Worm (Caenorhabditis elegans): Measurements from ENCODE around the gene F49E12.8.
A peak's percentile ranks its signal among the peaks of the same experiment; 100 is the strongest.

F49E12.8 gene

ce11 chrII:8405303-8405702 lies 11.2 kb upstream of the F49E12.8 start, which contains the start of gene ubc-24:
TSS of gene ubc-24 (plus strand) at chrII:8405603.
- TF ChIP-seq lin-13 (tag; optimal IDR thresholded peaks at IDR 0.05) (no peak), lsy-2 (tag; optimal IDR thresholded peaks at IDR 0.05) (no peak), blmp-1 (tag; optimal IDR thresholded peaks at IDR 0.05) (no peak), nhr-237 (tag; optimal IDR thresholded peaks at IDR 0.05) (no peak), sptf-1 (tag; optimal IDR thresholded peaks at IDR 0.05) (no peak), zip-8 (tag; optimal IDR thresholded peaks at IDR 0.05) (no peak), unc-120 (tag; optimal IDR thresholded peaks at IDR 0.05; ENCODE audit: poor library complexity, severe bottlenecking) (no peak), unc-39 (tag; optimal IDR thresholded peaks at IDR 0.05) (no peak), nhr-12 (tag; optimal IDR thresholded peaks at IDR 0.05) (no peak), M03D4.4 (tag; optimal IDR thresholded peaks at IDR 0.05) (no peak), drap-1 (GFP tag; optimal IDR thresholded peaks at IDR 0.05) (no peak), snpc-4 (tag; optimal IDR thresholded peaks at IDR 0.05) (no peak), elt-3 (tag; optimal IDR thresholded peaks at IDR 0.05) (no peak), mab-5 (tag; optimal IDR thresholded peaks at IDR 0.05) (no peak), cnd-1 (tag; optimal IDR thresholded peaks at IDR 0.05) (no peak), flh-1 (GFP tag; optimal IDR thresholded peaks at IDR 0.05) (no peak)

ce11 chrII:8404748-8405147 lies 10.6 kb upstream of the F49E12.8 start, which contains the start of gene skpo-1:
TSS of gene skpo-1 (minus strand) at chrII:8404848.
- TF ChIP-seq snpc-4 (tag; optimal IDR thresholded peaks at IDR 0.05) (no peak), nhr-237 (tag; optimal IDR thresholded peaks at IDR 0.05) (no peak), ceh-43 (GFP tag; optimal IDR thresholded peaks at IDR 0.05) (no peak), unc-39 (tag; optimal IDR thresholded peaks at IDR 0.05) (no peak), bed-3 (GFP tag; optimal IDR thresholded peaks at IDR 0.05) (no peak), mep-1 (tag; optimal IDR thresholded peaks at IDR 0.05) (no peak), ces-1 (GFP tag; optimal IDR thresholded peaks at IDR 0.05) (no peak), tbx-8 (GFP tag; optimal IDR thresholded peaks at IDR 0.05) (no peak), cnd-1 (tag; optimal IDR thresholded peaks at IDR 0.05) (no peak), sptf-1 (tag; optimal IDR thresholded peaks at IDR 0.05) (no peak), hlh-1 (tag; optimal IDR thresholded peaks at IDR 0.05) (no peak), mls-2 (tag; optimal IDR thresholded peaks at IDR 0.05) (no peak)

- TF ChIP-seq nhr-76 (tag; optimal IDR thresholded peaks at IDR 0.05) (no peak), lin-13 (tag; optimal IDR thresholded peaks at IDR 0.05) (no peak), pha-4 (tag; optimal IDR thresholded peaks at IDR 0.05) (no peak), zip-8 (tag; optimal IDR thresholded peaks at IDR 0.05) (peak; percentile 70), nhr-12 (tag; optimal IDR thresholded peaks at IDR 0.05) (no peak), lsy-2 (tag; optimal IDR thresholded peaks at IDR 0.05) (no peak), flh-1 (GFP tag; optimal IDR thresholded peaks at IDR 0.05) (no peak), ham-2 (GFP tag; optimal IDR thresholded peaks at IDR 0.05) (no peak), unc-120 (tag; optimal IDR thresholded peaks at IDR 0.05; ENCODE audit: poor library complexity, severe bottlenecking) (no peak), M03D4.4 (tag; optimal IDR thresholded peaks at IDR 0.05) (no peak), unc-39 (tag; optimal IDR thresholded peaks at IDR 0.05) (no peak), unc-62 (GFP tag; optimal IDR thresholded peaks at IDR 0.05) (peak; percentile 40), tbx-8 (GFP tag; optimal IDR thresholded peaks at IDR 0.05) (no peak), elt-1 (tag; optimal IDR thresholded peaks at IDR 0.05; ENCODE audit: borderline replicate concordance, insufficient read depth) (no peak), ceh-43 (GFP tag; optimal IDR thresholded peaks at IDR 0.05) (no peak)
These were observed 5.9 kb upstream of the F49E12.8 start for ce11 chrII:8399997-8400396.

- TF ChIP-seq tbx-8 (GFP tag; optimal IDR thresholded peaks at IDR 0.05) (no peak), elt-1 (tag; optimal IDR thresholded peaks at IDR 0.05; ENCODE audit: borderline replicate concordance, insufficient read depth) (no peak), lsy-2 (tag; optimal IDR thresholded peaks at IDR 0.05) (no peak), bed-3 (GFP tag; optimal IDR thresholded peaks at IDR 0.05) (no peak), ces-1 (GFP tag; optimal IDR thresholded peaks at IDR 0.05) (no peak), lin-32 (GFP tag; optimal IDR thresholded peaks at IDR 0.05) (no peak), mls-2 (tag; optimal IDR thresholded peaks at IDR 0.05) (no peak), ham-2 (GFP tag; optimal IDR thresholded peaks at IDR 0.05) (no peak), snpc-4 (tag; optimal IDR thresholded peaks at IDR 0.05) (no peak), unc-120 (tag; optimal IDR thresholded peaks at IDR 0.05; ENCODE audit: poor library complexity, severe bottlenecking) (no peak), elt-3 (tag; optimal IDR thresholded peaks at IDR 0.05) (no peak), nhr-28 (tag; optimal IDR thresholded peaks at IDR 0.05) (no peak), hlh-1 (tag; optimal IDR thresholded peaks at IDR 0.05) (no peak), ceh-43 (GFP tag; optimal IDR thresholded peaks at IDR 0.05) (no peak), ceh-39 (tag; optimal IDR thresholded peaks at IDR 0.05) (no peak), zip-8 (tag; optimal IDR thresholded peaks at IDR 0.05) (no peak), flh-1 (GFP tag; optimal IDR thresholded peaks at IDR 0.05) (no peak), nhr-76 (tag; optimal IDR thresholded peaks at IDR 0.05) (no peak), cnd-1 (tag; optimal IDR thresholded peaks at IDR 0.05) (no peak)
These were observed 5.0 kb upstream of the F49E12.8 start, which contains the start of gene dod-23 for ce11 chrII:8399064-8399463. TSS of gene dod-23 (minus strand) at chrII:8399164.
